Worm (Caenorhabditis elegans) whole organism, early embryonic: ENCODE measurements around the gene hizr-1.

Experiments used
- ceh-13 ChIP-seq: fragments of 200-800 bp; sonication (Bioruptor generic); optimal IDR thresholded peaks from 2 replicates; lab custom pipeline; 2018; ENCODE audit warnings: mild to moderate bottlenecking, missing genetic modification characterization, missing compliant biosample characterization
- sea-1 ChIP-seq: fragments of 200-800 bp; sonication (Bioruptor generic); conservative IDR thresholded peaks from 2 replicates; pipeline ENCODE4 v1.3.6; 2022; ENCODE audit warnings: missing genetic modification characterization, missing compliant biosample characterization
- tra-4 ChIP-seq: sonication (generic microtip); optimal IDR thresholded peaks from 2 replicates; lab custom pipeline; 2017; ENCODE audit warnings: missing genetic modification characterization, missing compliant biosample characterization

DNA sequence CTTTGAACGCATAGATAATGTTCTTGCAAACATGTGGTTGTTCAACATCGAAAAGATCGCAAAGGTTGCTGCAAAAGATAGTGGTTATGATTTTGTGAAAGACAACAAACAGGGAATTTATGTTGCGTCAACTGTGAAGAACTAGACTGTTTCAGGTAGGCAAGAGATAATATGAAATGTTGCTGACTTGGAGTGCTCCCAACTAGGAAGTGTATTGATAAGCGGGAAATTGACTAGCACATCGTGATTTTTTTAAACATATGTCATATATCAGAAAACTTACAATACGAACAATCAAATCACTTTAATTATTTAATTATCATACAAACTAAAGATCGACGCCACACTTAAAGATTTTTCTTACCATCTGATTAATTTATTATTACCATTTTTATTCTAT lies 5.1 kb downstream of the hizr-1 start:
- no peak for TF ChIP-seq ceh-13 (GFP tag; lab: Kevin White, UChicago)
- TF ChIP-seq tra-4 (tag; lab: Kevin White, UChicago), result no peak
- TF ChIP-seq sea-1 (GFP tag; lab: Robert Waterston, UW), result no peak
